Worm (Caenorhabditis elegans) whole organism, L4 larva: ENCODE results near the gene F41H10.4.
A peak's percentile ranks its signal among the peaks of the same experiment; 100 is the strongest.

Experiments used
- ceh-20 ChIP-seq: fragments of 200-800 bp; sonication (Bioruptor generic); IDR thresholded peaks from 2 replicates; pipeline ENCODE4 v1.3.6; 2022; ENCODE audit warnings: missing genetic modification reagents, missing genetic modification characterization, missing compliant biosample characterization
- ceh-82 ChIP-seq: sonication (generic microtip); optimal IDR thresholded peaks from 2 replicates; lab custom pipeline; 2017; ENCODE audit warnings: missing biosample characterization, missing genetic modification characterization
- dmd-9 ChIP-seq: fragments of 200-800 bp; sonication (Bioruptor generic); IDR thresholded peaks from 2 replicates; pipeline ENCODE4 v1.3.6; 2022; ENCODE audit warnings: missing genetic modification reagents, missing genetic modification characterization, missing compliant biosample characterization
- nhr-10 ChIP-seq: fragments of 150-350 bp; optimal IDR thresholded peaks from 2 replicates; lab custom pipeline; 2014; ENCODE audit warnings: missing biosample characterization, missing genetic modification characterization
- nhr-102 ChIP-seq: sonication (generic microtip); optimal IDR thresholded peaks from 2 replicates; lab custom pipeline; 2016; ENCODE audit warnings: mild to moderate bottlenecking, missing genetic modification characterization, moderate library complexity, missing compliant biosample characterization
- nhr-76 ChIP-seq: fragments of 150-350 bp; optimal IDR thresholded peaks from 2 replicates; lab custom pipeline; 2014; ENCODE audit warnings: missing biosample characterization, missing genetic modification characterization
- pqm-1 ChIP-seq: sonication (generic microtip); optimal IDR thresholded peaks from 2 replicates; lab custom pipeline; 2017; ENCODE audit warnings: missing biosample characterization, missing genetic modification characterization
- tag-97 ChIP-seq: fragments of 200-800 bp; sonication (Bioruptor generic); IDR thresholded peaks from 2 replicates; pipeline ENCODE4 v1.3.6; 2022; ENCODE audit warnings: missing genetic modification characterization, missing compliant biosample characterization
- unc-39 ChIP-seq: sonication (generic microtip); optimal IDR thresholded peaks from 2 replicates; lab custom pipeline; 2017; ENCODE audit warnings: missing biosample characterization, missing genetic modification characterization
- zag-1 ChIP-seq: fragments of 150-350 bp; optimal IDR thresholded peaks from 2 replicates; lab custom pipeline; 2014; ENCODE audit warnings: missing biosample characterization, missing genetic modification characterization

- TF ChIP-seq nhr-76 (tag; lab: Kevin White, UChicago) (no peak), nhr-10 (tag; lab: Kevin White, UChicago) (no peak), nhr-102 (tag; lab: Kevin White, UChicago) (no peak), dmd-9 (no peak), ceh-20 (GFP tag; lab: Robert Waterston, UW) (peak; percentile 31; the same call in 1 of the 2 replicates), tag-97 (GFP tag; lab: Robert Waterston, UW) (no peak), zag-1 (tag; lab: Kevin White, UChicago) (no peak), unc-39 (tag; lab: Kevin White, UChicago) (no peak), ceh-82 (tag; lab: Kevin White, UChicago) (no peak), pqm-1 (no peak)
Measured at ce11 chrIV:5333484-5333883, 30.9 kb upstream of the F41H10.4 start.
